Worm (Caenorhabditis elegans) whole organism, early embryonic: ENCODE measurements around the gene F09F9.5.

Source experiments
- ama-1 ChIP-seq: fragments of 150-350 bp; optimal IDR thresholded peaks from 2 replicates; lab custom pipeline; 2014
- hnd-1 ChIP-seq: sonication (generic microtip); optimal IDR thresholded peaks from 2 replicates; lab custom pipeline; 2016; ENCODE audit warnings: missing genetic modification characterization, missing compliant biosample characterization
- pes-1 ChIP-seq: fragments of 200-800 bp; sonication (Bioruptor generic); IDR thresholded peaks from 2 replicates; pipeline ENCODE4 v1.3.6; 2022; ENCODE audit warnings: missing genetic modification reagents, missing genetic modification characterization, missing compliant biosample characterization

DNA sequence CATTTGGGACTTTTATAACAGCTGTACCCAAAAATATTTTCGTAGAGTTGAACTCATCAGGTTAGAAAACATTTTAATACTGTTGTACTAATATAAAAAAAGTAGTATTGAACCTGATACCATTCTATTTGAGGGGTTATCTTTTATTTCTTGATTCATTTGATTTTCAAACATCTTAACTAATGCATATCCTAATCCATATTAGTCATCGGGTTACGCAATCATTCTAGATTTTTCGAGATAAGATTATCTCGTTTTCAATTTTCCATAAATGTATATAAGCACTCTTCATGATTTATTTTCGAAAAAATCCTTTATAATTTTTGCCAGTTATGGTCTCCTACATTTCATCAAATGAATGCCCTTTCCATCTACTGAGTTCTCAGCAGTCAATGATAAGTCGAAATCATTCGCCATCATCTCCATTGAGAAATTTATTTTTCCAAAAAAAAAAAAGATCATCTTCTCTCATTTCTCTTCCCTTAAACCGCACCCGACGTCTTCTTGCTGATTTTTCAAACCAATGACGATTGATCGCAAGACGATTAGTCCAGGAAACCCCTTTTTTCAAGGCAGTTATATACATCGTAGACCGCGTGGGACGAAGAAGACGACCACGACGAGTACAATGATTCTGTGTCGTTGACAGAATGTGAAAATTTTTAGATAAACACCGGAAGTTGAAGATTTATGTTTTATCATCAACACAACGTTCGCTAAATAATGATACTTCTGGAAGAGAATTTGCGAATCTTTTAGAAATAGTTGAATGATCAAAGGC lies 20.9 kb downstream of the F09F9.5 start:
- TF ChIP-seq ama-1 (lab: Kevin White, UChicago): no peak
- no peak for TF ChIP-seq hnd-1
- no peak for TF ChIP-seq pes-1
